Worm (Caenorhabditis elegans): ENCODE measurements around the gene B0348.2.

B0348.2 gene

ce11 chrV:11158-11557 lies 34.0 kb upstream of the B0348.2 start:
- TF ChIP-seq nhr-2 (tag; optimal IDR thresholded peaks at IDR 0.05) = no peak
- peak; percentile 68 for TF ChIP-seq ces-1 (GFP tag; optimal IDR thresholded peaks at IDR 0.05)
- TF ChIP-seq tbx-8 (GFP tag; optimal IDR thresholded peaks at IDR 0.05) = no peak
- no peak for TF ChIP-seq unc-62 (GFP tag; optimal IDR thresholded peaks at IDR 0.05)
- TF ChIP-seq ztf-11 (tag; optimal IDR thresholded peaks at IDR 0.05) = no peak
- TF ChIP-seq mep-1 (tag; optimal IDR thresholded peaks at IDR 0.05) = no peak
- no peak for TF ChIP-seq drap-1 (GFP tag; optimal IDR thresholded peaks at IDR 0.05)
- no peak for TF ChIP-seq zip-8 (tag; optimal IDR thresholded peaks at IDR 0.05)
- no peak for TF ChIP-seq ceh-83 (GFP tag; optimal IDR thresholded peaks at IDR 0.05)

ce11 chrV:11708-12107 lies 33.4 kb upstream of the B0348.2 start:
- no peak for TF ChIP-seq ham-2 (GFP tag; optimal IDR thresholded peaks at IDR 0.05)
- TF ChIP-seq ceh-39 (tag; optimal IDR thresholded peaks at IDR 0.05) = no peak
- no peak for TF ChIP-seq zip-8 (tag; optimal IDR thresholded peaks at IDR 0.05)
- no peak for TF ChIP-seq tbx-8 (GFP tag; optimal IDR thresholded peaks at IDR 0.05)
- TF ChIP-seq elt-1 (tag; optimal IDR thresholded peaks at IDR 0.05; ENCODE audit: borderline replicate concordance, insufficient read depth) = no peak
- TF ChIP-seq M03D4.4 (tag; optimal IDR thresholded peaks at IDR 0.05) = no peak
- TF ChIP-seq flh-1 (GFP tag; optimal IDR thresholded peaks at IDR 0.05) = no peak
- no peak for TF ChIP-seq unc-39 (tag; optimal IDR thresholded peaks at IDR 0.05)
- TF ChIP-seq pha-4 (tag; optimal IDR thresholded peaks at IDR 0.05) = no peak
- no peak for TF ChIP-seq mep-1 (tag; optimal IDR thresholded peaks at IDR 0.05)

ce11 chrV:16067-16845 lies 28.9 kb upstream of the B0348.2 start:
- TF ChIP-seq mep-1 (tag; optimal IDR thresholded peaks at IDR 0.05) (no peak), pha-4 (tag; optimal IDR thresholded peaks at IDR 0.05) (no peak), sptf-1 (tag; optimal IDR thresholded peaks at IDR 0.05) (peak; percentile 40), cnd-1 (tag; optimal IDR thresholded peaks at IDR 0.05) (no peak), zip-8 (tag; optimal IDR thresholded peaks at IDR 0.05) (no peak)

- no peak for TF ChIP-seq lin-32 (GFP tag; optimal IDR thresholded peaks at IDR 0.05)
- no peak for TF ChIP-seq nhr-237 (tag; optimal IDR thresholded peaks at IDR 0.05)
- TF ChIP-seq bed-3 (GFP tag; optimal IDR thresholded peaks at IDR 0.05) = no peak
- no peak for TF ChIP-seq tbx-8 (GFP tag; optimal IDR thresholded peaks at IDR 0.05)
- no peak for TF ChIP-seq mep-1 (tag; optimal IDR thresholded peaks at IDR 0.05)
- TF ChIP-seq blmp-1 (tag; optimal IDR thresholded peaks at IDR 0.05) = no peak
- TF ChIP-seq nhr-28 (tag; optimal IDR thresholded peaks at IDR 0.05) = no peak
- TF ChIP-seq unc-62 (GFP tag; optimal IDR thresholded peaks at IDR 0.05) = no peak
- TF ChIP-seq nhr-2 (tag; optimal IDR thresholded peaks at IDR 0.05) = no peak
These were observed 24.6 kb upstream of the B0348.2 start, which contains the start of gene egl-8 for ce11 chrV:20518-20917. TSS of gene egl-8 (plus strand) at chrV:20818.

- TF ChIP-seq ceh-39 (tag; optimal IDR thresholded peaks at IDR 0.05) (no peak), unc-120 (tag; optimal IDR thresholded peaks at IDR 0.05; ENCODE audit: poor library complexity, severe bottlenecking) (no peak), tbx-8 (GFP tag; optimal IDR thresholded peaks at IDR 0.05) (no peak)
These were observed 23.3 kb upstream of the B0348.2 start for ce11 chrV:21848-22247.

ce11 chrV:24181-24580 lies 20.9 kb upstream of the B0348.2 start:
- no peak for TF ChIP-seq lin-13 (tag; optimal IDR thresholded peaks at IDR 0.05)
- no peak for TF ChIP-seq unc-39 (tag; optimal IDR thresholded peaks at IDR 0.05)
- TF ChIP-seq mab-5 (tag; optimal IDR thresholded peaks at IDR 0.05) = no peak
- no peak for TF ChIP-seq nhr-2 (tag; optimal IDR thresholded peaks at IDR 0.05)
- TF ChIP-seq drap-1 (GFP tag; optimal IDR thresholded peaks at IDR 0.05) = no peak
- no peak for TF ChIP-seq lsy-2 (tag; optimal IDR thresholded peaks at IDR 0.05)
- TF ChIP-seq ham-2 (GFP tag; optimal IDR thresholded peaks at IDR 0.05) = no peak
- TF ChIP-seq hlh-1 (tag; optimal IDR thresholded peaks at IDR 0.05) = no peak
- TF ChIP-seq blmp-1 (tag; optimal IDR thresholded peaks at IDR 0.05) = no peak
- no peak for TF ChIP-seq tbx-8 (GFP tag; optimal IDR thresholded peaks at IDR 0.05)
- TF ChIP-seq ceh-43 (GFP tag; optimal IDR thresholded peaks at IDR 0.05) = no peak
- no peak for TF ChIP-seq nhr-28 (tag; optimal IDR thresholded peaks at IDR 0.05)
- no peak for TF ChIP-seq zip-8 (tag; optimal IDR thresholded peaks at IDR 0.05)
- no peak for TF ChIP-seq elt-3 (tag; optimal IDR thresholded peaks at IDR 0.05)
- TF ChIP-seq unc-120 (tag; optimal IDR thresholded peaks at IDR 0.05; ENCODE audit: poor library complexity, severe bottlenecking) = no peak
- TF ChIP-seq nhr-76 (tag; optimal IDR thresholded peaks at IDR 0.05) = no peak
- TF ChIP-seq snpc-4 (tag; optimal IDR thresholded peaks at IDR 0.05) = no peak

All from whole organism, mixed stage, embryonic.